Worm (Caenorhabditis elegans) whole organism, L1 larva: ENCODE measurements around the gene slc-17.4.

Experiments
- ama-1 ChIP-seq: fragments of 150-350 bp; optimal IDR thresholded peaks from 2 replicates; lab custom pipeline; 2014
- lin-35 ChIP-seq, 2 experiments: fragments of 150-350 bp; optimal IDR thresholded peaks; 2 replicates each; lab custom pipeline; 2014; ENCODE audit warnings: missing biosample characterization in 2 of 2, missing genetic modification characterization in 2 of 2, missing genetic modification reagents in 2 of 2
- nhr-77 ChIP-seq: fragments of 150-350 bp; optimal IDR thresholded peaks from 2 replicates; lab custom pipeline; 2014; ENCODE audit warnings: missing biosample characterization, missing genetic modification characterization
- pqm-1 ChIP-seq: sonication (generic microtip); optimal IDR thresholded peaks from 3 replicates; lab custom pipeline; 2017; ENCODE audit warnings: missing biosample characterization, missing genetic modification characterization
- rnt-1 ChIP-seq: sonication (generic microtip); optimal IDR thresholded peaks from 2 replicates; lab custom pipeline; 2016; ENCODE audit warnings: mild to moderate bottlenecking, missing genetic modification characterization, moderate library complexity, missing compliant biosample characterization
- zip-4 ChIP-seq: fragments of 200-800 bp; sonication (Bioruptor generic); optimal IDR thresholded peaks from 2 replicates; lab custom pipeline; 2018; ENCODE audit warnings: mild to moderate bottlenecking, missing genetic modification characterization, moderate library complexity, missing compliant biosample characterization
- ztf-4 ChIP-seq: fragments of 150-350 bp; optimal IDR thresholded peaks from 2 replicates; lab custom pipeline; 2014; ENCODE audit warnings: missing biosample characterization, missing genetic modification characterization

DNA sequence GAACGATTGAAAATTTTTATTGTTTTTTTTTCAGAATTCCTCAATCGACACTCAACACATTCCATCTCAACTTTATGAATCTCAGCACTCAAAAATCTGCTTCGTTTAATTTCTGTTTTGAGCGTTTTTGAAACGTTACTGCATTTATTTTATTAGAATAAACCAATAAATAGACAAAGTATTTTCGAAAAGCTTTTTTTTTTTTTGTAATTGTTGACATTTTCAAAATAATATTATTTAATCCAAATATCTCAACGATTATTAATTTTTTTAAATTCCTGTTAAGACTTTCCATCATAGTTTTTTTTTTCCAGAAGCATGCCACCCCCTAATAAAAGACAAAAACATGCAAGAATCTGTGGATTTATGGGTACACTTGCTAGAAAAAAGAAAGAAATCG lies 40.7 kb upstream of the slc-17.4 start, which contains the start of gene C49C3.7:
- no peak for TF ChIP-seq pqm-1 (tag; lab: Kevin White, UChicago)
- TF ChIP-seq ama-1 (lab: Kevin White, UChicago) = no peak
- no peak for TF ChIP-seq lin-35 (GFP tag; optimal IDR thresholded peaks at IDR 0.05; lab: Kevin White, UChicago)
- TF ChIP-seq zip-4 (GFP tag; lab: Kevin White, UChicago) = no peak
- no peak for TF ChIP-seq ztf-4
- no peak for TF ChIP-seq nhr-77 (tag; lab: Kevin White, UChicago)
- TF ChIP-seq rnt-1 (tag; lab: Kevin White, UChicago) = no peak
